Worm (Caenorhabditis elegans): ENCODE results near the gene clec-25.

- TF ChIP-seq duxl-1 (tag; optimal IDR thresholded peaks at IDR 0.05; ENCODE audit: poor library complexity) (no peak), lin-29 (GFP tag; IDR thresholded peaks at IDR 0.05) (no peak), skn-1 (tag; optimal IDR thresholded peaks at IDR 0.05) (no peak), ztf-11 (tag; optimal IDR thresholded peaks at IDR 0.05) (no peak), aly-2 (tag; optimal IDR thresholded peaks at IDR 0.05) (no peak), pqm-1 (tag; optimal IDR thresholded peaks at IDR 0.05) (no peak), zag-1 (tag; optimal IDR thresholded peaks at IDR 0.05) (no peak), zfp-3 (GFP tag; conservative IDR thresholded peaks at IDR 0.05) (no peak), nhr-237 (tag; optimal IDR thresholded peaks at IDR 0.05) (no peak), unc-62 (GFP tag; optimal IDR thresholded peaks at IDR 0.05 in 1 of 2) (peak in 1 of 2 experiments; percentile 93), unc-62 (tag; optimal IDR thresholded peaks at IDR 0.05) (no peak), nhr-28 (tag; optimal IDR thresholded peaks at IDR 0.05) (no peak), ceh-28 (tag; optimal IDR thresholded peaks at IDR 0.05) (no peak), unc-39 (tag; optimal IDR thresholded peaks at IDR 0.05) (no peak)
These were observed 11.7 kb upstream of the clec-25 start for ce11 chrV:16831310-16831709.
